Fruit fly (Drosophila melanogaster): ENCODE measurements around the gene CG2186.
A peak's percentile ranks its signal among the peaks of the same experiment; 100 is the strongest.

Gene CG2186

dm6 chrX:10857376-10857775, at the start of gene CG2186, which contains the start of gene sofe:
Gene CG2186 (plus strand): TSS chrX:10857655.
Gene sofe (minus strand): TSS chrX:10857413.
- TF ChIP-seq OdsH (GFP tag; optimal IDR thresholded peaks at IDR 0.05) (no peak), esn (GFP tag; optimal IDR thresholded peaks at IDR 0.05) (peak; percentile 43), eg (GFP tag; IDR thresholded peaks at IDR 0.05) (peak; percentile 37; the same call in 1 of the 3 replicates), Sox15 (GFP tag; optimal IDR thresholded peaks at IDR 0.05) (no peak), CG31627 (GFP tag; optimal IDR thresholded peaks at IDR 0.05) (peak; percentile 53), cyc (GFP tag; optimal IDR thresholded peaks at IDR 0.05) (peak; percentile 52), Eip78C (GFP tag) (peak; percentile 69), Ets96B (tag; optimal IDR thresholded peaks at IDR 0.05) (peak; percentile 15), CG3032 (tag; optimal IDR thresholded peaks at IDR 0.05) (peak; percentile 31), Gug (GFP tag; IDR thresholded peaks at IDR 0.05) (peak; percentile 34; the same call in 1 of the 2 replicates), topi (GFP tag; optimal IDR thresholded peaks at IDR 0.05) (peak; percentile 33), dac (GFP tag; optimal IDR thresholded peaks at IDR 0.05) (no peak), lz (GFP tag; optimal IDR thresholded peaks at IDR 0.05) (peak; percentile 56), Ets21C (GFP tag; optimal IDR thresholded peaks at IDR 0.05) (peak; percentile 40), CG6163 (GFP tag; IDR thresholded peaks at IDR 0.05) (0 out of 3 replicates have a peak, but pooled peaks have one; percentile 15), Hr39 (GFP tag; optimal IDR thresholded peaks at IDR 0.05) (peak; percentile 47), Smox (GFP tag; optimal IDR thresholded peaks at IDR 0.05) (peak; percentile 43), CG10631 (GFP tag; optimal IDR thresholded peaks at IDR 0.05) (no peak), vri (GFP tag; optimal IDR thresholded peaks at IDR 0.05) (no peak)

- no peak for TF ChIP-seq CG8319 (GFP tag; optimal IDR thresholded peaks at IDR 0.05)
- TF ChIP-seq CG4318 (GFP tag; optimal IDR thresholded peaks at IDR 0.05) = no peak
- TF ChIP-seq Sox15 (GFP tag; optimal IDR thresholded peaks at IDR 0.05) = no peak
- no peak for TF ChIP-seq fd59A (GFP tag; optimal IDR thresholded peaks at IDR 0.05)
- no peak for TF ChIP-seq OdsH (GFP tag; optimal IDR thresholded peaks at IDR 0.05)
- no peak for TF ChIP-seq salr (GFP tag; optimal IDR thresholded peaks at IDR 0.05)
- no peak for TF ChIP-seq topi (GFP tag; optimal IDR thresholded peaks at IDR 0.05)
- no peak for TF ChIP-seq Smox (GFP tag; optimal IDR thresholded peaks at IDR 0.05)
- no peak for TF ChIP-seq Sox102F (GFP tag; optimal IDR thresholded peaks at IDR 0.05)
- TF ChIP-seq CG6808 (GFP tag; optimal IDR thresholded peaks at IDR 0.05) = no peak
- TF ChIP-seq Met (GFP tag; optimal IDR thresholded peaks at IDR 0.05) = no peak
- no peak for TF ChIP-seq ss (GFP tag; optimal IDR thresholded peaks at IDR 0.05)
- no peak for TF ChIP-seq Eip93F (GFP tag; optimal IDR thresholded peaks at IDR 0.05)
- TF ChIP-seq CG11294 (GFP tag; IDR thresholded peaks at IDR 0.05) = no peak
- no peak for TF ChIP-seq Hr38 (GFP tag; optimal IDR thresholded peaks at IDR 0.05)
- no peak for TF ChIP-seq CG3032 (tag; optimal IDR thresholded peaks at IDR 0.05)
- no peak for TF ChIP-seq Blimp-1 (GFP tag; optimal IDR thresholded peaks at IDR 0.05)
- no peak for TF ChIP-seq vri (GFP tag; optimal IDR thresholded peaks at IDR 0.05)
Observed at dm6 chrX:10808684-10809083, 48.8 kb upstream of the CG2186 start.

- TF ChIP-seq CG11294 (GFP tag; IDR thresholded peaks at IDR 0.05) (no peak), CG10631 (GFP tag; optimal IDR thresholded peaks at IDR 0.05) (no peak), acj6 (GFP tag; optimal IDR thresholded peaks at IDR 0.05) (no peak), ss (GFP tag; optimal IDR thresholded peaks at IDR 0.05) (no peak), Blimp-1 (GFP tag; optimal IDR thresholded peaks at IDR 0.05) (peak; percentile 1), CG6808 (GFP tag; optimal IDR thresholded peaks at IDR 0.05) (no peak), Eip78C (GFP tag) (peak; percentile 41), CG6854 (GFP tag; optimal IDR thresholded peaks at IDR 0.05) (no peak), CG6163 (GFP tag; IDR thresholded peaks at IDR 0.05) (peak; percentile 69), Sox14 (GFP tag; optimal IDR thresholded peaks at IDR 0.05) (no peak), CG8119 (GFP tag; IDR thresholded peaks at IDR 0.05) (peak; percentile 61), CG6276 (GFP tag; optimal IDR thresholded peaks at IDR 0.05) (peak; percentile 66), CG15336 (GFP tag; IDR thresholded peaks at IDR 0.05) (peak; percentile 53; the same call in 1 of the 2 replicates), pdm3 (GFP tag; optimal IDR thresholded peaks at IDR 0.05) (no peak), Hr39 (GFP tag; optimal IDR thresholded peaks at IDR 0.05) (no peak), CG3919 (GFP tag; optimal IDR thresholded peaks at IDR 0.05) (no peak), CG4318 (GFP tag; optimal IDR thresholded peaks at IDR 0.05) (no peak), CG6792 (GFP tag; optimal IDR thresholded peaks at IDR 0.05) (no peak), Eip93F (GFP tag; optimal IDR thresholded peaks at IDR 0.05) (no peak), Hr38 (GFP tag; optimal IDR thresholded peaks at IDR 0.05) (no peak), Ets21C (GFP tag; optimal IDR thresholded peaks at IDR 0.05) (no peak), CG11762 (GFP tag; optimal IDR thresholded peaks at IDR 0.05; ENCODE audit: insufficient read depth) (no peak), fd59A (GFP tag; optimal IDR thresholded peaks at IDR 0.05) (no peak), eg (GFP tag; IDR thresholded peaks at IDR 0.05) (peak; percentile 71), net (GFP tag; optimal IDR thresholded peaks at IDR 0.05) (no peak), Gug (GFP tag; IDR thresholded peaks at IDR 0.05) (no peak), Met (GFP tag; optimal IDR thresholded peaks at IDR 0.05) (no peak), fd85E (GFP tag; optimal IDR thresholded peaks at IDR 0.05) (no peak), Ets96B (tag; optimal IDR thresholded peaks at IDR 0.05) (no peak), dsx (GFP tag; optimal IDR thresholded peaks at IDR 0.05; ENCODE audit: poor library complexity, severe bottlenecking) (no peak), Smox (GFP tag; optimal IDR thresholded peaks at IDR 0.05) (no peak), dac (GFP tag; optimal IDR thresholded peaks at IDR 0.05) (peak; percentile 8), esn (GFP tag; optimal IDR thresholded peaks at IDR 0.05) (no peak)
Observed at dm6 chrX:10814113-10814512, 43.3 kb upstream of the CG2186 start.

Data from whole organism, prepupa.